Worm (Caenorhabditis elegans): ENCODE results near the gene Y73B6BL.23.

ce11 chrIV:6416553-6416952, 2.3 kb downstream of the Y73B6BL.23 start, which contains the start of gene Y73B6BL.22:
- TF ChIP-seq klf-2 (GFP tag; conservative IDR thresholded peaks at IDR 0.05) (no peak), ztf-29 (GFP tag; IDR thresholded peaks at IDR 0.05) (no peak), T22C8.4 (GFP tag; IDR thresholded peaks at IDR 0.05) (no peak), ref-1 (GFP tag; conservative IDR thresholded peaks at IDR 0.05) (no peak), ztf-23 (GFP tag; IDR thresholded peaks at IDR 0.05) (no peak), flt-1 (GFP tag; IDR thresholded peaks at IDR 0.05) (no peak), tab-1 (GFP tag; IDR thresholded peaks at IDR 0.05) (no peak), med-1 (GFP tag; optimal IDR thresholded peaks at IDR 0.05; ENCODE audit: insufficient read depth) (no peak)

Data from whole organism, midembryonic.